Worm (Caenorhabditis elegans) whole organism, late embryonic: Measurements from ENCODE around the gene ari-1.4.
"Not testable (repeated sequence)": the region's sequence is repeated elsewhere in the genome, so short reads cannot be mapped to it uniquely, and the experiment has no call there.

ENCODE experiments used
- C08G9.2 ChIP-seq: sonication (generic microtip); optimal IDR thresholded peaks from 2 replicates; lab custom pipeline; 2016; ENCODE audit warnings: mild to moderate bottlenecking, missing genetic modification characterization, moderate library complexity, missing compliant biosample characterization
- F13H6.1 ChIP-seq: sonication (generic microtip); optimal IDR thresholded peaks from 2 replicates; lab custom pipeline; 2016; ENCODE audit warnings: missing genetic modification characterization, missing compliant biosample characterization
- K02D7.2 ChIP-seq: sonication (generic microtip); optimal IDR thresholded peaks from 2 replicates; lab custom pipeline; 2017; ENCODE audit warnings: mild to moderate bottlenecking, missing genetic modification characterization, missing compliant biosample characterization
- K09A11.1 ChIP-seq: sonication (generic microtip); optimal IDR thresholded peaks from 2 replicates; lab custom pipeline; 2017; ENCODE audit warnings: antibody characterized with exemption, mild to moderate bottlenecking, missing genetic modification characterization, missing compliant biosample characterization; ENCODE audit not compliant: insufficient read depth
- T23F11.4 ChIP-seq: fragments of 200-800 bp; sonication (Bioruptor generic); optimal IDR thresholded peaks from 2 replicates; lab custom pipeline; 2018; ENCODE audit warnings: mild to moderate bottlenecking, missing genetic modification characterization, missing compliant biosample characterization
- Y22D7AL.16 ChIP-seq: sonication (generic microtip); optimal IDR thresholded peaks from 2 replicates; lab custom pipeline; 2016; ENCODE audit warnings: missing genetic modification characterization, missing compliant biosample characterization
- ahr-1 ChIP-seq: sonication (generic microtip); optimal IDR thresholded peaks from 2 replicates; lab custom pipeline; 2016; ENCODE audit warnings: missing genetic modification characterization, missing compliant biosample characterization
- ceh-14 ChIP-seq: sonication (generic microtip); optimal IDR thresholded peaks from 2 replicates; lab custom pipeline; 2016; ENCODE audit warnings: missing genotype, missing genetic modification characterization, missing compliant biosample characterization
- ceh-19 ChIP-seq: fragments of 200-800 bp; sonication (Bioruptor generic); optimal IDR thresholded peaks from 2 replicates; lab custom pipeline; 2018; ENCODE audit warnings: mild to moderate bottlenecking, missing genetic modification characterization, missing compliant biosample characterization
- ceh-22 ChIP-seq: sonication (generic microtip); optimal IDR thresholded peaks from 2 replicates; lab custom pipeline; 2017; ENCODE audit warnings: missing biosample characterization, missing genetic modification characterization
- ceh-24 ChIP-seq: sonication (generic microtip); optimal IDR thresholded peaks from 2 replicates; lab custom pipeline; 2016; ENCODE audit warnings: mild to moderate bottlenecking, missing genetic modification characterization, missing compliant biosample characterization
- ceh-31 ChIP-seq: sonication (generic microtip); optimal IDR thresholded peaks from 2 replicates; lab custom pipeline; 2016; ENCODE audit warnings: missing genetic modification characterization, missing compliant biosample characterization
- ceh-34 ChIP-seq: sonication (generic microtip); optimal IDR thresholded peaks from 2 replicates; lab custom pipeline; 2016; ENCODE audit warnings: mild to moderate bottlenecking, missing genetic modification characterization, missing compliant biosample characterization
- ceh-6 ChIP-seq: fragments of 200-800 bp; sonication (Bioruptor generic); optimal IDR thresholded peaks from 2 replicates; lab custom pipeline; 2018; ENCODE audit warnings: mild to moderate bottlenecking, missing genetic modification characterization, missing compliant biosample characterization
- ceh-9 ChIP-seq: sonication (generic microtip); optimal IDR thresholded peaks from 2 replicates; lab custom pipeline; 2016; ENCODE audit warnings: mild to moderate bottlenecking, missing genetic modification characterization, inconsistent platforms, missing compliant biosample characterization
- che-1 ChIP-seq: sonication (generic microtip); optimal IDR thresholded peaks from 2 replicates; lab custom pipeline; 2016; ENCODE audit warnings: mild to moderate bottlenecking, missing genetic modification characterization, missing compliant biosample characterization
- dmd-4 ChIP-seq: sonication (generic microtip); optimal IDR thresholded peaks from 2 replicates; lab custom pipeline; 2016; ENCODE audit warnings: borderline replicate concordance, missing genetic modification characterization, missing compliant biosample characterization
- dve-1 ChIP-seq: sonication (generic microtip); optimal IDR thresholded peaks from 2 replicates; lab custom pipeline; 2017; ENCODE audit warnings: antibody characterized with exemption, mild to moderate bottlenecking, missing genetic modification characterization, missing compliant biosample characterization
- elt-2 ChIP-seq: sonication (generic microtip); optimal IDR thresholded peaks from 2 replicates; lab custom pipeline; 2016; ENCODE audit warnings: missing genetic modification reagents, missing genetic modification characterization, missing compliant biosample characterization
- fax-1 ChIP-seq: sonication (generic microtip); optimal IDR thresholded peaks from 2 replicates; lab custom pipeline; 2016; ENCODE audit warnings: missing genotype, missing genetic modification characterization, missing compliant biosample characterization
- fkh-10 ChIP-seq: fragments of 150-350 bp; optimal IDR thresholded peaks from 2 replicates; lab custom pipeline; 2014; ENCODE audit warnings: missing biosample characterization, missing genetic modification reagents, missing genetic modification characterization
- gmeb-2 ChIP-seq: sonication (generic microtip); optimal IDR thresholded peaks from 2 replicates; lab custom pipeline; 2016; ENCODE audit warnings: missing genetic modification characterization, inconsistent platforms, missing compliant biosample characterization
- hlh-6 ChIP-seq: sonication (generic microtip); optimal IDR thresholded peaks from 2 replicates; lab custom pipeline; 2016; ENCODE audit warnings: missing genotype, missing genetic modification characterization, missing compliant biosample characterization
- hlh-8 ChIP-seq: sonication (generic microtip); optimal IDR thresholded peaks from 2 replicates; lab custom pipeline; 2016; ENCODE audit warnings: missing genotype, missing genetic modification characterization, missing compliant biosample characterization
- lim-6 ChIP-seq: sonication (generic microtip); optimal IDR thresholded peaks from 2 replicates; lab custom pipeline; 2016; ENCODE audit warnings: missing genetic modification characterization, missing compliant biosample characterization
- madf-2 ChIP-seq: sonication (generic microtip); optimal IDR thresholded peaks from 2 replicates; lab custom pipeline; 2017; ENCODE audit warnings: missing genetic modification characterization, missing compliant biosample characterization
- npax-4 ChIP-seq: sonication (generic microtip); optimal IDR thresholded peaks from 2 replicates; lab custom pipeline; 2016; ENCODE audit warnings: missing genetic modification characterization, missing compliant biosample characterization
- odd-2 ChIP-seq: sonication (generic microtip); optimal IDR thresholded peaks from 2 replicates; lab custom pipeline; 2017; ENCODE audit warnings: antibody characterized with exemption, mild to moderate bottlenecking, missing genetic modification characterization, missing compliant biosample characterization
- pat-9 ChIP-seq: fragments of 200-800 bp; sonication (Bioruptor generic); optimal IDR thresholded peaks from 2 replicates; lab custom pipeline; 2018; ENCODE audit warnings: mild to moderate bottlenecking, missing genetic modification characterization, moderate library complexity, missing compliant biosample characterization
- pax-1 ChIP-seq: fragments of 150-350 bp; optimal IDR thresholded peaks from 2 replicates; lab custom pipeline; 2014; ENCODE audit warnings: missing biosample characterization, missing genetic modification characterization
- pqm-1 ChIP-seq: sonication (generic microtip); optimal IDR thresholded peaks from 2 replicates; lab custom pipeline; 2016; ENCODE audit warnings: missing genetic modification characterization, missing compliant biosample characterization
- rnt-1 ChIP-seq: sonication (generic microtip); optimal IDR thresholded peaks from 2 replicates; lab custom pipeline; 2016; ENCODE audit warnings: missing genetic modification characterization, missing compliant biosample characterization
- sdc-2 ChIP-seq: sonication (generic microtip); optimal IDR thresholded peaks from 2 replicates; lab custom pipeline; 2016; ENCODE audit warnings: missing genotype, missing genetic modification characterization, missing compliant biosample characterization
- sox-4 ChIP-seq: sonication (generic microtip); optimal IDR thresholded peaks from 2 replicates; lab custom pipeline; 2017; ENCODE audit warnings: mild to moderate bottlenecking, missing genetic modification characterization, inconsistent platforms, missing compliant biosample characterization
- syd-9 ChIP-seq: sonication (generic microtip); optimal IDR thresholded peaks from 2 replicates; lab custom pipeline; 2016; ENCODE audit warnings: mild to moderate bottlenecking, missing genetic modification characterization, moderate library complexity, missing compliant biosample characterization
- tbx-2 ChIP-seq: sonication (generic microtip); optimal IDR thresholded peaks from 2 replicates; lab custom pipeline; 2016; ENCODE audit warnings: missing genetic modification characterization, missing compliant biosample characterization
- ttx-3 ChIP-seq: sonication (generic microtip); optimal IDR thresholded peaks from 2 replicates; lab custom pipeline; 2016; ENCODE audit warnings: missing genetic modification reagents, missing genetic modification characterization, missing compliant biosample characterization
- unc-3 ChIP-seq, 2 experiments: fragments of 200-800 bp in 1 of 2; sonication (Bioruptor generic) in 1 of 2; sonication (generic microtip) in 1 of 2; conservative IDR thresholded peaks in 1 of 2; optimal IDR thresholded peaks in 1 of 2; 2 replicates each; pipeline versions ENCODE4 v1.3.6 to Lab custom; 2016 to 2022; ENCODE audit warnings: missing compliant biosample characterization in 2 of 2, missing genetic modification characterization in 2 of 2, missing genetic modification reagents in 1 of 2
- unc-42 ChIP-seq: sonication (generic microtip); optimal IDR thresholded peaks from 2 replicates; lab custom pipeline; 2016; ENCODE audit warnings: missing genotype, missing genetic modification characterization, missing compliant biosample characterization
- zip-5 ChIP-seq: sonication (generic microtip); optimal IDR thresholded peaks from 2 replicates; lab custom pipeline; 2016; ENCODE audit warnings: missing genetic modification characterization, missing compliant biosample characterization

ari-1.4 gene

DNA sequence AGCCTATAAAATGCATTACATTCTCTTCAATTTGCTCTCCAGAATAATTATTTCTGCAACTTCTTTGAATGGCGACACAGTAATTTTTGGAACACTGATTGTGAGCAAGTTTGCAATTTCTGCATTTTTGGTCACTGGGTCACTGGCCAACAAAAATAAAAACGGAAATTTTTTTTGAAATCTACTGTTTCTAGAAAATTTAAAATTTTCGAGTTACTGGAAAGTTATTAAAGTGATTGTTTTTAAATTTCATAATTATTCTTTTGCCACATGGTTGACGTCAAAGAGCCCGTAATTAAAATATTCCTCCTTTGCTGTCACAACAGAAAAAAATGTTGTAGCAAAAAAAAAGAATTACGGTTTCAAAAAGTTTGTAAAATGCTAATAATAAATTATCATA, 4.6 kb downstream of the ari-1.4 start:
- no peak for TF ChIP-seq ceh-22 (tag; lab: Kevin White, UChicago)
- TF ChIP-seq dve-1 (tag; lab: Kevin White, UChicago) = no peak
- TF ChIP-seq, all 69 proteins: peak for 0

DNA sequence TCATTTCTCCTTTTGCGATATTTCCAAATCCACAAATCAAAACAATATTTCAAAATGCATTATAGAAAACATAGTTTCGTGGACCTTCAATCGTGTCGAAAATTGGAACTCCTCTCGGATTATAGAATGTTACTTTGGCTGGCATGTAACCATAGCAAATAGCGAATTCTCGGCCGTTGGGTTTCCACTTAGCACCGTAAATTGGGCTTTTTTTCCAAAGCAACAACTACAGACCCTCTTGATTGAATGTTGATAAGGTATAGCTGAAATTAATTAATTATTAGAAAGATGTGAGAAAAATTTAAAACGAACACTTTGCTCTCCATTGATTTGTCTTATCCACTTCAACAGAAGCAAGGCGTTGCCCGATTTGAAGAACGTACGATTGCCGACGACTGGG, 7.0 kb downstream of the ari-1.4 start, which contains the start of gene Y73F8A.32:
TSS of gene Y73F8A.32 (minus strand) at position 101 of the 400 bp plus-strand sequence.
- TF ChIP-seq ceh-31 (tag; lab: Kevin White, UChicago); ahr-1 (tag; lab: Kevin White, UChicago); ceh-34: not testable (repeated sequence)
- TF ChIP-seq, all 69 proteins: peak for 0; not testable (repeated sequence) for 69

DNA sequence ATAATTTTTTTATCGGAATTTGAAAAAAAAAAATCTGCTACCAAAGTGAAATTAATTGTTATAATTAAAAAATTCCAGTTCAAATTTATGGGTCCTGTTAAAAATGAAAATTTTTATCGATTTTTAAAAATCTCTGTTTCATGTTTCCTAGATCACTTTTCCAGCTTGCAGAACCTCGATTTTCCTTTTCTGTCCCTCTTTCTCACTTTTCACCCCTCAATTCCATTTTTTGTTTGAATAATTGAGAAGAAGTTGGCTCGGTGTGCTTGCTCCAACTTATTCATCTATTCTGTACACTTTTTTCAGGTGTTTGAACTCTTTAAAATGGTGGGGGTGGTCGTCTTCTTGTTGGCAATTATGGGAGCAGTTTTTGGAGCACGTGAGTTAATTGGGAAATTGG, 31.1 kb downstream of the ari-1.4 start, which contains the start of gene acr-24:
TSS of gene acr-24 (plus strand) at position 301 of the 400 bp plus-strand sequence.
- TF ChIP-seq unc-42 (no peak), madf-2 (tag; lab: Kevin White, UChicago) (no peak), gmeb-2 (tag; lab: Kevin White, UChicago) (no peak), fkh-10 (GFP tag; lab: Kevin White, UChicago) (no peak), che-1 (tag; lab: Kevin White, UChicago) (no peak), sdc-2 (no peak), Y22D7AL.16 (no peak), odd-2 (no peak), ceh-9 (tag; lab: Kevin White, UChicago) (no peak), zip-5 (no peak), ttx-3 (no peak), pax-1 (tag; lab: Kevin White, UChicago) (no peak), hlh-8 (tag; lab: Kevin White, UChicago) (no peak), ceh-24 (tag; lab: Kevin White, UChicago) (no peak), K09A11.1 (tag; lab: Kevin White, UChicago) (no peak), dmd-4 (tag; lab: Kevin White, UChicago) (no peak), F13H6.1 (no peak), C08G9.2 (tag; lab: Kevin White, UChicago) (no peak)

DNA sequence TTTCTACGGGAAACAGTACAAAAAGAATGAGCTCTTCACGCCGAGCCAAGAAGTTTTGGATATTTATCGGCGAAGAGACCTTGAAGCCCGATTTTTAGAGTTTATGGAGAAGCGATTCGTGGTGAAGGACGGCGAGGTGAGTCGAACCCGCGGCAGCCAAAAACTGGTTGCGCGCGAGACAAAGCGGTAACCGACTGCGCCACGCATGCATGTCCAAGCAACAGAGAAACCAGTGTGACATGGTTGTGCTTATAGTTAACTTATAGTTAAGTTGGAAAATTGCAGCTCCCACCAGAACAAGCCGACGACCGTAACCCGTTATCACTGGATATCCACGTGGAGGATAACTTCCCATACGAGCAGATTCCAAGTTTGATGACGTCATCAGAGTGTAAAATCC, 52.0 kb downstream of the ari-1.4 start:
- no peak for TF ChIP-seq elt-2 (tag; lab: Kevin White, UChicago)
- no peak for TF ChIP-seq ceh-14
- no peak for TF ChIP-seq tbx-2 (tag; lab: Kevin White, UChicago)
- no peak for TF ChIP-seq Y22D7AL.16
- no peak for TF ChIP-seq T23F11.4 (GFP tag; lab: Kevin White, UChicago)

DNA sequence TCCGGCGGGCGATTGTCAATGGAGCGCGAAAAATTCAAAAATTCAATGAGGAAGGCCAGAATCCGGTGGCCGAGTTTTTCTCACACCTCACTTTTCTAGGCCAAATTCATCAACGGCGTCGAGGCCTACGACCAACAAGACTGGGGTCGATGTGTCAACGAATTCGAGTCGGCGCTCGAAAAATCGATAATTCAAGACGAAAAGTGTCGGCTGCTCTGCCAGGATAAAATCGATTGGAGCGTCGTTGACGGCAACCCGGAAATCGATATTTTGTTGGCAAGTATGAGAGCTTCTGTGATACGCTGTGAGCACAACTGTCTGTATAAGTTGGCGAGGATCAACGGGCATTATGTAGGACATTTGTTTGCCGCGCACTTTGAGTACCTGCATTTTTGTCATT, 52.5 kb downstream of the ari-1.4 start:
- TF ChIP-seq npax-4 (tag; lab: Kevin White, UChicago) = no peak
- no peak for TF ChIP-seq pqm-1
- TF ChIP-seq ceh-22 (tag; lab: Kevin White, UChicago) = no peak
- TF ChIP-seq lim-6 (tag; lab: Kevin White, UChicago) = no peak
- TF ChIP-seq rnt-1 = no peak
- no peak for TF ChIP-seq pat-9 (tag; lab: Kevin White, UChicago)
- no peak for TF ChIP-seq syd-9
- no peak for TF ChIP-seq C08G9.2 (tag; lab: Kevin White, UChicago)
- no peak for TF ChIP-seq unc-3 (GFP tag; conservative IDR thresholded peaks at IDR 0.05; lab: Robert Waterston, UW)
- TF ChIP-seq unc-3 (tag; optimal IDR thresholded peaks at IDR 0.05; lab: Kevin White, UChicago) = no peak
- TF ChIP-seq sox-4 (tag; lab: Kevin White, UChicago) = no peak
- TF ChIP-seq ceh-14 = no peak
- TF ChIP-seq K02D7.2 (tag; lab: Kevin White, UChicago) = no peak
- TF ChIP-seq ceh-6 (GFP tag; lab: Kevin White, UChicago) = no peak
- TF ChIP-seq ceh-19 = no peak
- no peak for TF ChIP-seq hlh-6 (tag; lab: Kevin White, UChicago)
- TF ChIP-seq K09A11.1 (tag; lab: Kevin White, UChicago) = no peak
- no peak for TF ChIP-seq Y22D7AL.16
- no peak for TF ChIP-seq fax-1 (tag; lab: Kevin White, UChicago)
- TF ChIP-seq, all 69 proteins: peak for 0
